Fruit fly (Drosophila melanogaster) whole organism, pupa: ENCODE results near the gene CG9525.

ENCODE experiments used
- CG10348 ChIP-seq: fragments of 200-800 bp; sonication (Bioruptor generic); IDR thresholded peaks from 2 replicates; pipeline ENCODE4 v1.3.6; 2022; ENCODE audit warnings: missing biosample characterization, missing genetic modification characterization
- CG12605 ChIP-seq: fragments of 200-800 bp; sonication (Bioruptor generic); IDR thresholded peaks from 2 replicates; pipeline ENCODE4 v1.3.6; 2022; ENCODE audit warnings: missing biosample characterization, missing genetic modification characterization
- CG13204 ChIP-seq: fragments of 200-800 bp; sonication (Bioruptor generic); optimal IDR thresholded peaks from 2 replicates; lab custom pipeline; 2018; ENCODE audit warnings: missing biosample characterization, mild to moderate bottlenecking, missing genetic modification characterization, moderate library complexity
- CG14655 ChIP-seq: fragments of 200-800 bp; sonication (Bioruptor generic); optimal IDR thresholded peaks from 3 replicates; lab custom pipeline; 2017; ENCODE audit warnings: mild to moderate bottlenecking, missing biosample characterization, missing genetic modification reagents, missing genetic modification characterization
- CG15710 ChIP-seq: fragments of 200-800 bp; sonication (Bioruptor generic); optimal IDR thresholded peaks from 2 replicates; lab custom pipeline; 2018; ENCODE audit warnings: missing biosample characterization, mild to moderate bottlenecking, missing genetic modification characterization, moderate library complexity
- CG17806 ChIP-seq: fragments of 200-800 bp; sonication (Bioruptor generic); optimal IDR thresholded peaks from 2 replicates; lab custom pipeline; 2018; ENCODE audit warnings: missing biosample characterization, mild to moderate bottlenecking, missing genetic modification characterization, moderate library complexity
- CG32121 ChIP-seq: fragments of 200-800 bp; sonication (Bioruptor generic); IDR thresholded peaks from 2 replicates; pipeline ENCODE4 v1.3.6; 2022; ENCODE audit warnings: missing biosample characterization, missing genetic modification characterization
- CG34367 ChIP-seq: fragments of 200-800 bp; sonication (Bioruptor generic); optimal IDR thresholded peaks from 2 replicates; lab custom pipeline; 2018; ENCODE audit warnings: missing biosample characterization, mild to moderate bottlenecking, missing genetic modification characterization
- CG4496 ChIP-seq: fragments of 200-800 bp; sonication (Bioruptor generic); IDR thresholded peaks from 3 replicates; pipeline ENCODE4 v1.3.6; 2022; ENCODE audit warnings: missing biosample characterization, missing genetic modification characterization
- CG8159 ChIP-seq: fragments of 200-800 bp; sonication (Bioruptor generic); optimal IDR thresholded peaks from 3 replicates; lab custom pipeline; 2018; ENCODE audit warnings: missing biosample characterization, mild to moderate bottlenecking, missing genetic modification characterization, moderate library complexity
- CG8301 ChIP-seq: fragments of 200-800 bp; sonication (Bioruptor generic); optimal IDR thresholded peaks from 2 replicates; lab custom pipeline; 2018; ENCODE audit warnings: missing biosample characterization, mild to moderate bottlenecking, missing genetic modification characterization
- CG9948 ChIP-seq: fragments of 200-800 bp; sonication (Bioruptor generic); optimal IDR thresholded peaks from 2 replicates; lab custom pipeline; 2018; ENCODE audit warnings: missing biosample characterization, mild to moderate bottlenecking, missing genetic modification characterization, moderate library complexity
- D1 ChIP-seq: fragments of 200-800 bp; sonication (Bioruptor generic); optimal IDR thresholded peaks from 2 replicates; lab custom pipeline; 2018; ENCODE audit warnings: missing biosample characterization, mild to moderate bottlenecking, missing genetic modification characterization, moderate library complexity
- EcR ChIP-seq: fragments of 200-800 bp; sonication (Bioruptor generic); optimal IDR thresholded peaks from 3 replicates; lab custom pipeline; 2019; ENCODE audit warnings: missing biosample characterization, missing genetic modification characterization, mild to moderate bottlenecking, moderate library complexity, missing genetic modification reagents
- Ets98B ChIP-seq: fragments of 200-800 bp; sonication (Bioruptor generic); IDR thresholded peaks from 2 replicates; pipeline ENCODE4 v1.3.6; 2022; ENCODE audit warnings: missing biosample characterization, missing genetic modification characterization
- Pif1A ChIP-seq: fragments of 200-800 bp; sonication (Bioruptor generic); optimal IDR thresholded peaks from 3 replicates; lab custom pipeline; 2016; ENCODE audit warnings: missing biosample characterization, missing genetic modification characterization
- Pif1B ChIP-seq: fragments of 200-800 bp; sonication (Bioruptor generic); optimal IDR thresholded peaks from 3 replicates; lab custom pipeline; 2016; ENCODE audit warnings: missing biosample characterization, missing genetic modification characterization
- Snoo ChIP-seq: fragments of 200-800 bp; sonication (Bioruptor generic); optimal IDR thresholded peaks from 3 replicates; lab custom pipeline; 2017; ENCODE audit warnings: missing biosample characterization, mild to moderate bottlenecking, missing genetic modification characterization, inconsistent platforms
- fd96Ca ChIP-seq: fragments of 200-800 bp; sonication (Bioruptor generic); IDR thresholded peaks from 3 replicates; pipeline ENCODE4 v1.3.6; 2022; ENCODE audit warnings: missing biosample characterization, missing genetic modification characterization
- gl ChIP-seq: fragments of 200-800 bp; sonication (Bioruptor generic); optimal IDR thresholded peaks from 2 replicates; lab custom pipeline; 2018; ENCODE audit warnings: missing biosample characterization, mild to moderate bottlenecking, missing genetic modification characterization
- rn ChIP-seq: fragments of 200-800 bp; sonication (Bioruptor generic); IDR thresholded peaks from 2 replicates; pipeline ENCODE4 v1.3.6; 2022; ENCODE audit warnings: missing biosample characterization, missing genetic modification characterization

Gene CG9525

dm6 chr2L:8993650-8994441 is 31.7 kb upstream of the CG9525 start, which contains the start of gene CG17906:
Gene CG17906 (plus strand): TSS chr2L:8994391.
- TF ChIP-seq CG8159 (tag; lab: Kevin White, UChicago) (no peak), CG10348 (GFP tag; lab: Robert Waterston, UW) (no peak), CG14655 (GFP tag; lab: Kevin White, UChicago) (no peak), CG13204 (GFP tag; lab: Kevin White, UChicago) (no peak), Ets98B (GFP tag; lab: Robert Waterston, UW) (no peak), D1 (no peak), Snoo (tag; lab: Kevin White, UChicago) (no peak)

dm6 chr2L:8991583-8991982 is 29.4 kb upstream of the CG9525 start, which contains the start of gene CG9555:
Gene CG9555 (plus strand): TSS chr2L:8991735.
- TF ChIP-seq CG8301 = no peak
- no peak for TF ChIP-seq EcR
- no peak for TF ChIP-seq D1
- TF ChIP-seq CG8159 (tag; lab: Kevin White, UChicago) = no peak
- TF ChIP-seq CG32121 = no peak
- no peak for TF ChIP-seq Pif1A (GFP tag; lab: Kevin White, UChicago)
- no peak for TF ChIP-seq CG14655 (GFP tag; lab: Kevin White, UChicago)
- TF ChIP-seq CG9948 (tag; lab: Kevin White, UChicago) = no peak
- no peak for TF ChIP-seq Snoo (tag; lab: Kevin White, UChicago)
- TF ChIP-seq CG4496 (GFP tag; lab: Robert Waterston, UW) = no peak
- TF ChIP-seq CG15710 (tag; lab: Kevin White, UChicago) = no peak
- no peak for TF ChIP-seq fd96Ca (GFP tag; lab: Robert Waterston, UW)
- TF ChIP-seq CG13204 (GFP tag; lab: Kevin White, UChicago) = no peak
- no peak for TF ChIP-seq CG17806 (tag; lab: Kevin White, UChicago)
- no peak for TF ChIP-seq Pif1B (GFP tag; lab: Kevin White, UChicago)
- no peak for TF ChIP-seq CG10348 (GFP tag; lab: Robert Waterston, UW)
- TF ChIP-seq rn (GFP tag; lab: Robert Waterston, UW) = no peak
- no peak for TF ChIP-seq CG12605 (GFP tag; lab: Robert Waterston, UW)
- no peak for TF ChIP-seq Ets98B (GFP tag; lab: Robert Waterston, UW)
- TF ChIP-seq CG34367 = no peak
- TF ChIP-seq, all 21 proteins: peak for 0

- peak; percentile 9 for TF ChIP-seq CG34367
- TF ChIP-seq Pif1A (GFP tag; lab: Kevin White, UChicago) = peak; percentile 7
- no peak for TF ChIP-seq CG9948 (tag; lab: Kevin White, UChicago)
- TF ChIP-seq CG17806 (tag; lab: Kevin White, UChicago) = no peak
- no peak for TF ChIP-seq CG10348 (GFP tag; lab: Robert Waterston, UW)
- peak; percentile 55 for TF ChIP-seq CG13204 (GFP tag; lab: Kevin White, UChicago)
- TF ChIP-seq CG15710 (tag; lab: Kevin White, UChicago) = peak; percentile 26
- TF ChIP-seq gl (tag; lab: Kevin White, UChicago) = no peak
- TF ChIP-seq CG12605 (GFP tag; lab: Robert Waterston, UW) = no peak
- no peak for TF ChIP-seq D1
- TF ChIP-seq rn (GFP tag; lab: Robert Waterston, UW) = no peak
- peak; percentile 72 for TF ChIP-seq EcR
- peak; percentile 38; the same call in 1 of the 3 replicates for TF ChIP-seq CG4496 (GFP tag; lab: Robert Waterston, UW)
- TF ChIP-seq Snoo (tag; lab: Kevin White, UChicago) = no peak
- TF ChIP-seq CG32121 = no peak
- peak; percentile 34 for TF ChIP-seq CG8159 (tag; lab: Kevin White, UChicago)
- peak; percentile 65 for TF ChIP-seq Pif1B (GFP tag; lab: Kevin White, UChicago)
- TF ChIP-seq Ets98B (GFP tag; lab: Robert Waterston, UW) = no peak
- TF ChIP-seq CG8301 = no peak
- no peak; the same call in 2 of the 3 replicates for TF ChIP-seq fd96Ca (GFP tag; lab: Robert Waterston, UW)
- no peak for TF ChIP-seq CG14655 (GFP tag; lab: Kevin White, UChicago)
Measured at dm6 chr2L:8989037-8989591, 27.0 kb upstream of the CG9525 start, which contains the start of gene rost. Gene rost (minus strand): TSS chr2L:8989539.

- no peak for TF ChIP-seq EcR
- no peak for TF ChIP-seq CG8301
- TF ChIP-seq rn (GFP tag; lab: Robert Waterston, UW) = no peak
- no peak for TF ChIP-seq CG17806 (tag; lab: Kevin White, UChicago)
- TF ChIP-seq, all 21 proteins: peak for 0
Measured at dm6 chr2L:8987251-8987937, 25.2 kb upstream of the CG9525 start.

dm6 chr2L:8984614-8985318 is 22.6 kb upstream of the CG9525 start, which contains the start of gene CG13101:
Gene CG13101 (minus strand): TSS chr2L:8984872.
- TF ChIP-seq EcR (no peak), CG10348 (GFP tag; lab: Robert Waterston, UW) (peak; percentile 84; the same call in 1 of the 2 replicates), CG17806 (tag; lab: Kevin White, UChicago) (peak; percentile 93), Ets98B (GFP tag; lab: Robert Waterston, UW) (peak; percentile 96), CG4496 (GFP tag; lab: Robert Waterston, UW) (peak; percentile 96), CG8301 (peak; percentile 95), CG32121 (peak; percentile 97), CG8159 (tag; lab: Kevin White, UChicago) (peak; percentile 93), CG34367 (peak; percentile 92), CG13204 (GFP tag; lab: Kevin White, UChicago) (peak; percentile 63), gl (tag; lab: Kevin White, UChicago) (peak; percentile 78), Pif1B (GFP tag; lab: Kevin White, UChicago) (peak; percentile 92), Pif1A (GFP tag; lab: Kevin White, UChicago) (peak; percentile 85), rn (GFP tag; lab: Robert Waterston, UW) (peak; percentile 96), CG14655 (GFP tag; lab: Kevin White, UChicago) (peak; percentile 95), CG15710 (tag; lab: Kevin White, UChicago) (peak; percentile 94), CG12605 (GFP tag; lab: Robert Waterston, UW) (peak; percentile 98), D1 (peak; percentile 90), Snoo (tag; lab: Kevin White, UChicago) (peak; percentile 90), CG9948 (tag; lab: Kevin White, UChicago) (peak; percentile 93), fd96Ca (GFP tag; lab: Robert Waterston, UW) (peak; percentile 89)
